Fruit fly (Drosophila melanogaster) whole organism, wandering third instar larva: ENCODE data around the gene Hs3st-B.

Source experiments
- CG32264 ChIP-seq: fragments of 200-800 bp; sonication (Bioruptor generic); optimal IDR thresholded peaks from 2 replicates; lab custom pipeline; 2016; ENCODE audit warnings: missing biosample characterization, missing genetic modification characterization
- CG9705 ChIP-seq: fragments of 200-800 bp; sonication (Bioruptor generic); optimal IDR thresholded peaks from 2 replicates; lab custom pipeline; 2018; ENCODE audit warnings: missing biosample characterization, mild to moderate bottlenecking, missing genetic modification characterization
- CrebA ChIP-seq: fragments of 200-800 bp; sonication (Bioruptor generic); optimal IDR thresholded peaks from 2 replicates; lab custom pipeline; 2016; ENCODE audit warnings: missing biosample characterization, mild to moderate bottlenecking, missing genetic modification characterization, borderline replicate concordance
- Dfd ChIP-seq: fragments of >200 bp; optimal IDR thresholded peaks from 2 replicates; lab custom pipeline; 2017; ENCODE audit warnings: missing biosample characterization, missing genetic modification characterization
- Dif ChIP-seq: fragments of 200-275, 200-300 bp; sonication (Bioruptor generic); optimal IDR thresholded peaks from 2 replicates; lab custom pipeline; 2018; ENCODE audit warnings: missing biosample characterization, missing genetic modification characterization; ENCODE audit not compliant: partially characterized antibody
- HLH106 ChIP-seq: fragments of 200-800 bp; optimal IDR thresholded peaks from 3 replicates; lab custom pipeline; 2019; ENCODE audit warnings: missing biosample characterization, mild to moderate bottlenecking, missing genetic modification characterization, moderate library complexity
- Hnf4 ChIP-seq: fragments of 200-800 bp; sonication (Bioruptor generic); optimal IDR thresholded peaks from 2 replicates; lab custom pipeline; 2016; ENCODE audit warnings: missing biosample characterization, mild to moderate bottlenecking, missing genetic modification characterization
- Hr83 ChIP-seq: fragments of 200-300 bp; sonication (Bioruptor generic); optimal IDR thresholded peaks from 2 replicates; lab custom pipeline; 2016; ENCODE audit warnings: missing biosample characterization, mild to moderate bottlenecking, missing genetic modification characterization, moderate library complexity; ENCODE audit not compliant: poor library complexity, severe bottlenecking
- Jra ChIP-seq: sonication (Bioruptor generic); optimal IDR thresholded peaks from 2 replicates; lab custom pipeline; 2016; ENCODE audit warnings: missing biosample characterization, missing genetic modification characterization
- Mio ChIP-seq: sonication (Bioruptor generic); optimal IDR thresholded peaks from 2 replicates; lab custom pipeline; 2016; ENCODE audit warnings: missing biosample characterization, missing genetic modification characterization
- Myc ChIP-seq: fragments of >200 bp; optimal IDR thresholded peaks from 2 replicates; lab custom pipeline; 2017
- N ChIP-seq: fragments of >200 bp; optimal IDR thresholded peaks from 2 replicates; lab custom pipeline; 2018; ENCODE audit warnings: missing biosample characterization, missing external identifiers, missing genetic modification characterization
- OdsH ChIP-seq: fragments of 200-800 bp; sonication (Bioruptor generic); optimal IDR thresholded peaks from 2 replicates; lab custom pipeline; 2016; ENCODE audit warnings: missing biosample characterization, mild to moderate bottlenecking, missing genetic modification characterization
- Rel ChIP-seq, 2 experiments: fragments of 200-800 bp; sonication (Bioruptor generic) in 1 of 2; optimal IDR thresholded peaks; 2 replicates in 1 of 2; 3 replicates in 1 of 2; lab custom pipeline; 2016 to 2019; ENCODE audit warnings: mild to moderate bottlenecking in 2 of 2, missing biosample characterization in 2 of 2, missing genetic modification characterization in 2 of 2, moderate library complexity in 1 of 2
- br ChIP-seq: fragments of 200-800 bp; sonication (Bioruptor generic); optimal IDR thresholded peaks from 2 replicates; lab custom pipeline; 2016; ENCODE audit warnings: missing biosample characterization, missing genetic modification characterization
- brk ChIP-seq: fragments of 200-800 bp; sonication (Bioruptor generic); optimal IDR thresholded peaks from 2 replicates; lab custom pipeline; 2016; ENCODE audit warnings: missing biosample characterization, mild to moderate bottlenecking, missing genetic modification characterization
- dl ChIP-seq, 2 experiments: fragments of 175-275, 200-275 bp in 1 of 2; fragments of 200-275 bp in 1 of 2; sonication (Bioruptor generic); optimal IDR thresholded peaks; lab custom pipeline; 2018; ENCODE audit warnings: mild to moderate bottlenecking in 2 of 2, missing biosample characterization in 2 of 2, missing genetic modification characterization in 2 of 2, moderate library complexity in 2 of 2; ENCODE audit not compliant: partially characterized antibody in 2 of 2, insufficient read depth in 1 of 2
- dmrt93B ChIP-seq: fragments of 200-800 bp; sonication (Bioruptor generic); optimal IDR thresholded peaks from 2 replicates; lab custom pipeline; 2018; ENCODE audit warnings: missing biosample characterization, mild to moderate bottlenecking, missing genetic modification characterization
- ey ChIP-seq: fragments of 200-800 bp; sonication (Bioruptor generic); optimal IDR thresholded peaks from 2 replicates; lab custom pipeline; 2016; ENCODE audit warnings: missing biosample characterization, missing genetic modification characterization
- fru ChIP-seq: fragments of 200-800 bp; sonication (Bioruptor generic); optimal IDR thresholded peaks from 3 replicates; lab custom pipeline; 2016; ENCODE audit warnings: missing biosample characterization, mild to moderate bottlenecking, missing genetic modification characterization
- lola ChIP-seq: fragments of >200 bp; optimal IDR thresholded peaks from 2 replicates; lab custom pipeline; 2017; ENCODE audit warnings: missing biosample characterization, missing genetic modification characterization
- pan ChIP-seq: fragments of >200 bp; optimal IDR thresholded peaks from 2 replicates; lab custom pipeline; 2017
- psq ChIP-seq: fragments of 200-800 bp; sonication (Bioruptor generic); optimal IDR thresholded peaks from 3 replicates; lab custom pipeline; 2017; ENCODE audit warnings: missing biosample characterization, mild to moderate bottlenecking, missing genetic modification characterization, moderate library complexity
- rgr ChIP-seq: fragments of 200-800 bp; sonication (Bioruptor generic); optimal IDR thresholded peaks from 3 replicates; lab custom pipeline; 2016; ENCODE audit warnings: missing biosample characterization, mild to moderate bottlenecking, missing genetic modification characterization
- sage ChIP-seq: fragments of 200-800 bp; sonication (Bioruptor generic); optimal IDR thresholded peaks from 2 replicates; lab custom pipeline; 2016; ENCODE audit warnings: missing biosample characterization, mild to moderate bottlenecking, missing genetic modification characterization
- sv ChIP-seq: fragments of 200-800 bp; sonication (Bioruptor generic); optimal IDR thresholded peaks from 3 replicates; lab custom pipeline; 2016; ENCODE audit warnings: missing biosample characterization, missing genetic modification characterization
- tai ChIP-seq: sonication (Bioruptor generic); optimal IDR thresholded peaks from 2 replicates; lab custom pipeline; 2016; ENCODE audit warnings: missing biosample characterization, missing genetic modification characterization
- usp ChIP-seq: fragments of >200 bp; optimal IDR thresholded peaks from 2 replicates; lab custom pipeline; 2017; ENCODE audit warnings: missing biosample characterization, missing genetic modification characterization
- woc ChIP-seq: sonication (Bioruptor generic); optimal IDR thresholded peaks from 2 replicates; lab custom pipeline; 2016; ENCODE audit warnings: missing biosample characterization, mild to moderate bottlenecking, missing genetic modification characterization

Hs3st-B gene

dm6 chrX:19249339-19249738 lies 900 bp downstream of the Hs3st-B start:
- no peak for TF ChIP-seq Myc (lab: Kevin White, UChicago)
- TF ChIP-seq CrebA (GFP tag; lab: Kevin White, UChicago): no peak
- no peak for TF ChIP-seq CG9705 (GFP tag; lab: Kevin White, UChicago)
- TF ChIP-seq sv: no peak
- TF ChIP-seq CG32264 (GFP tag; lab: Kevin White, UChicago): no peak
- TF ChIP-seq woc: no peak
- no peak for TF ChIP-seq Rel (GFP tag; optimal IDR thresholded peaks at IDR 0.05; lab: Kevin White, UChicago)
- TF ChIP-seq Rel (tag; optimal IDR thresholded peaks at IDR 0.05; lab: Kevin White, UChicago): no peak

dm6 chrX:19250151-19250550 lies 1.7 kb downstream of the Hs3st-B start:
- TF ChIP-seq Hnf4 (GFP tag; lab: Kevin White, UChicago): no peak
- no peak for TF ChIP-seq rgr (GFP tag; lab: Kevin White, UChicago)
- TF ChIP-seq sage (GFP tag; lab: Kevin White, UChicago): no peak
- TF ChIP-seq sv: no peak
- TF ChIP-seq Hr83 (GFP tag; lab: Kevin White, UChicago): no peak
- no peak for TF ChIP-seq Jra (GFP tag; lab: Kevin White, UChicago)
- no peak for TF ChIP-seq CG9705 (GFP tag; lab: Kevin White, UChicago)
- no peak for TF ChIP-seq psq
- TF ChIP-seq br (GFP tag; lab: Kevin White, UChicago): no peak
- TF ChIP-seq brk: no peak
- no peak for TF ChIP-seq Rel (GFP tag; optimal IDR thresholded peaks at IDR 0.05; lab: Kevin White, UChicago)
- TF ChIP-seq Rel (tag; optimal IDR thresholded peaks at IDR 0.05; lab: Kevin White, UChicago): no peak
- no peak for TF ChIP-seq pan (lab: Kevin White, UChicago)
- TF ChIP-seq OdsH: no peak
- TF ChIP-seq dl (GFP tag; optimal IDR thresholded peaks at IDR 0.05; lab: Kevin White, UChicago; ENCODE audit: insufficient read depth in 1 of 2, partially characterized antibody in 2 of 2): no peak
- no peak for TF ChIP-seq HLH106 (tag; lab: Kevin White, UChicago)
- no peak for TF ChIP-seq dmrt93B
- TF ChIP-seq ey (GFP tag; lab: Kevin White, UChicago): no peak
- no peak for TF ChIP-seq Dif (GFP tag; lab: Kevin White, UChicago)
- TF ChIP-seq tai: no peak
- no peak for TF ChIP-seq fru (GFP tag; lab: Kevin White, UChicago)

dm6 chrX:19259802-19260695 lies 11.6 kb downstream of the Hs3st-B start:
- TF ChIP-seq Dif (GFP tag; lab: Kevin White, UChicago): no peak
- no peak for TF ChIP-seq brk
- no peak for TF ChIP-seq Dfd (GFP tag; lab: Kevin White, UChicago)
- TF ChIP-seq sage (GFP tag; lab: Kevin White, UChicago): no peak
- no peak for TF ChIP-seq ey (GFP tag; lab: Kevin White, UChicago)
- no peak for TF ChIP-seq Mio
- TF ChIP-seq CG32264 (GFP tag; lab: Kevin White, UChicago): no peak
- TF ChIP-seq psq: no peak
- no peak for TF ChIP-seq rgr (GFP tag; lab: Kevin White, UChicago)
- TF ChIP-seq woc: no peak
- TF ChIP-seq Rel (GFP tag; optimal IDR thresholded peaks at IDR 0.05; lab: Kevin White, UChicago): no peak
- no peak for TF ChIP-seq Rel (tag; optimal IDR thresholded peaks at IDR 0.05; lab: Kevin White, UChicago)
- TF ChIP-seq Jra (GFP tag; lab: Kevin White, UChicago): no peak
- no peak for TF ChIP-seq CG9705 (GFP tag; lab: Kevin White, UChicago)
- no peak for TF ChIP-seq lola (GFP tag; lab: Kevin White, UChicago)
- TF ChIP-seq HLH106 (tag; lab: Kevin White, UChicago): no peak
- TF ChIP-seq N: no peak
- TF ChIP-seq usp: no peak

dm6 chrX:19260696-19260989 lies 12.2 kb downstream of the Hs3st-B start:
- TF ChIP-seq CG9705 (GFP tag; lab: Kevin White, UChicago) (no peak), HLH106 (tag; lab: Kevin White, UChicago) (no peak), psq (no peak)

- TF ChIP-seq Hnf4 (GFP tag; lab: Kevin White, UChicago) (no peak), brk (no peak), Myc (lab: Kevin White, UChicago) (no peak)
- TF ChIP-seq, all 38 proteins: peak for 0
These were observed 12.6 kb downstream of the Hs3st-B start, which contains the start of gene rictor for dm6 chrX:19261071-19261470. TSS of gene rictor (minus strand) at chrX:19261240.
